Worm (Caenorhabditis elegans) whole organism, L4 larva: ENCODE data around the gene fbxb-35.

Experiments used
- aha-1 ChIP-seq: fragments of 150-350 bp; peaks from one replicate; lab custom pipeline; 2014; ENCODE audit warnings: missing biosample characterization, missing genetic modification characterization
- ceh-62 ChIP-seq: sonication (generic microtip); optimal IDR thresholded peaks from 2 replicates; lab custom pipeline; 2017; ENCODE audit warnings: missing biosample characterization, missing genetic modification characterization
- daf-12 ChIP-seq: fragments of 150-350 bp; optimal IDR thresholded peaks from 2 replicates; lab custom pipeline; 2014; ENCODE audit warnings: missing biosample characterization, missing genetic modification reagents, missing genetic modification characterization
- daf-16 ChIP-seq, 3 experiments: sonication (generic microtip); optimal IDR thresholded peaks; 2 replicates each; lab custom pipeline; 2016 to 2017; ENCODE audit warnings: missing genetic modification characterization in 3 of 3, missing genetic modification reagents in 3 of 3, mild to moderate bottlenecking in 2 of 3, missing compliant biosample characterization in 2 of 3, missing biosample characterization in 1 of 3, moderate library complexity in 1 of 3
- dmd-6 ChIP-seq: fragments of 200-800 bp; sonication (Bioruptor generic); IDR thresholded peaks from 2 replicates; pipeline ENCODE4 v1.3.6; 2022; ENCODE audit warnings: missing genetic modification reagents, missing genetic modification characterization, missing compliant biosample characterization
- dve-1 ChIP-seq: sonication (generic microtip); optimal IDR thresholded peaks from 2 replicates; lab custom pipeline; 2017; ENCODE audit warnings: antibody characterized with exemption, mild to moderate bottlenecking, missing genetic modification characterization, missing compliant biosample characterization; ENCODE audit not compliant: insufficient read depth
- lin-39 ChIP-seq: fragments of 150-350 bp; optimal IDR thresholded peaks from 2 replicates; lab custom pipeline; 2014; ENCODE audit warnings: missing biosample characterization, missing genetic modification reagents, missing genetic modification characterization
- mxl-3 ChIP-seq: fragments of 200-800 bp; sonication (Bioruptor generic); optimal IDR thresholded peaks from 2 replicates; lab custom pipeline; 2018; ENCODE audit warnings: mild to moderate bottlenecking, missing genetic modification characterization, missing compliant biosample characterization
- nhr-28 ChIP-seq: fragments of 150-350 bp; optimal IDR thresholded peaks from 2 replicates; lab custom pipeline; 2014; ENCODE audit warnings: missing biosample characterization, missing genetic modification characterization
- pqm-1 ChIP-seq: sonication (generic microtip); optimal IDR thresholded peaks from 2 replicates; lab custom pipeline; 2017; ENCODE audit warnings: missing biosample characterization, missing genetic modification characterization
- rbr-2 ChIP-seq: sonication (generic microtip); optimal IDR thresholded peaks from 2 replicates; lab custom pipeline; 2016; ENCODE audit warnings: missing genotype, missing genetic modification characterization, missing compliant biosample characterization
- unc-62 ChIP-seq, 3 experiments: fragments of 150-350 bp in 1 of 3; sonication (generic microtip); optimal IDR thresholded peaks in 2 of 3; peaks in 1 of 3; 1 replicate in 1 of 3; 2 replicates in 2 of 3; lab custom pipeline; 2014 to 2017; ENCODE audit warnings: missing biosample characterization in 3 of 3, missing genetic modification characterization in 3 of 3, missing genetic modification reagents in 3 of 3, missing genotype in 1 of 3
- vab-7 ChIP-seq: fragments of 200-800 bp; sonication (Bioruptor generic); IDR thresholded peaks from 2 replicates; pipeline ENCODE4 v1.3.6; 2022; ENCODE audit warnings: missing genetic modification reagents, missing genetic modification characterization, missing compliant biosample characterization
- ztf-11 ChIP-seq: fragments of 150-350 bp; optimal IDR thresholded peaks from 2 replicates; lab custom pipeline; 2014; ENCODE audit warnings: missing biosample characterization, missing genetic modification characterization

Gene fbxb-35

DNA sequence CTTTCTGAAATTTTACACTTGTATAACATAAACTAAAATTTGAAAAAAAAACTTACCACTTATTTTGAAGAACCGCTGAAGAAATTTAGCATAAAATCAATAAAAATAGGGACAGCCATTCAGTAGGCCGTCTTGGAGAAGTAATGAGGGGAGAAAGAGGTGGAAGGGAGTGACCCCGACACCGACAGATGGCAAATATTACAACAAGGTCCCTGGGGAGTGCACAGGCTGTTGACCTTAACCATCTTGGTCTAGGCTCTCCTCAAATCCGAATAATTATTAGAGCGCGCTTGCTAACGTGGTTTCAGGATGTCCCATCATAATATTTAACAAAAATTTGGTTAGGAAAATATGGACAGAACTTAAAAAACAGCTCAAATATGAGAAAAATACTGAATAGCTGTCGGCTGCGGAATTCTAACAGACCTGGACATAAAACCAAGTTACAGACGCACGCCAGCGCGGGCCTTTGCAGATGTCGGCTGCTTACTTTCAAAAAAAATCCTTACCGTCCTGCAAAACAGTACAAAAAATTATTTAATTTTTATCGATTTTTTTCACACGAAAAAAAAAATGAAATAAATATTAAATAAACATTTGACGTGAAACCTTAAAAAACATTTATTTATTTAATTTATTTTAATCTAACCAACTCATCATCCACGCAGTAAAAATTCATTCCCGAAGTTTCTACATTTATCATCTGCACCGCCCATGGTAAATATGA, 43.6 kb downstream of the fbxb-35 start, which contains the start of gene T16A1.2:
Gene T16A1.2, plus strand, starts transcription at position 677 of the 727 bp plus-strand sequence.
- TF ChIP-seq dve-1 (tag; lab: Kevin White, UChicago) (no peak), vab-7 (no peak)

DNA sequence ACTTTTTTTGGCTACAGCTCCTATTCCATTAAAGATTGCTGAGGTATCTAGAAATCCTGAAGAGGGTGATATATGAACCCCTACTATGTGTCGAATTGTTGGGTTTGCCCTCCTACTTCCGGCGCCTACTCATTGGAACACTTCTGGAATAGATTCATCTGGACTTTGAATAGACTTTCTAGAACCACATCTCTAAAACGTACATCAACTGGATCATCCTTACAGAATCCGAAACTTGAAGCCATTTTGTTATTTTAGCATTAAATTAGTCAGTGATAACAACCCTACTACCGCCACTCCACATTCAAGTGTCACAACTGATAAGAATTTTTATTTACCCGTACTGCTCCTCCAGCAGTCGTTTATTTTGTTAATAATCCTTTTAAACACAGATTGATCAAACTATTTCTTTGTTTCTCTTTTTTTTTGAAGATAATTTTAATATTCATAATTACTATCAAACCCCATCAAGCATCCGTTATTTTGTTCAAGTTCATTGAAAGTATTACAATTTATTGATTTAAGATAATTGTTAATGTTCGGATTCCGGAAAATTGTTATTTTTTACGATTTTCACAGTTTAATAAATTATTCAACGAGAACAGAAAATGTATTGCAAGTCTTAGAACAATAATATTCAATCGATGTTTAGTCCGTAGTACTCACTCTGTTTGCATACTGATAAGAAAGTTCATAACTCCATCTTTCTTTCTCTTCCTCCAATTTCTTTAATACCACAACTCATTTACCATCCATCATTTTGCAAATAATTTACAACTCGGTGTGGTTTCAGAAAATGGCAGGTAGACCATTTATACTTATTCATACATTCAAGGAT, 47.9 kb downstream of the fbxb-35 start, which contains the start of gene math-42:
Gene math-42, plus strand, starts transcription at position 788 of the 838 bp plus-strand sequence.
- no peak for TF ChIP-seq daf-12 (tag; lab: Kevin White, UChicago)
- TF ChIP-seq ceh-62: no peak
- no peak for TF ChIP-seq daf-16 (GFP tag; optimal IDR thresholded peaks at IDR 0.05; lab: Kevin White, UChicago)
- peak; percentile 63 for TF ChIP-seq daf-16 (tag; optimal IDR thresholded peaks at IDR 0.05; lab: Kevin White, UChicago)
- no peak for TF ChIP-seq ztf-11
- peak; percentile 52 for TF ChIP-seq pqm-1 (tag; lab: Kevin White, UChicago)
- TF ChIP-seq rbr-2 (tag; lab: Kevin White, UChicago): no peak
- no peak for TF ChIP-seq mxl-3
- TF ChIP-seq dmd-6 (GFP tag; lab: Robert Waterston, UW): peak; percentile 9; the same call in 1 of the 2 replicates
- peak; percentile 31 for TF ChIP-seq nhr-28
- TF ChIP-seq lin-39: no peak
- peak; percentile 57 for TF ChIP-seq aha-1 (tag; lab: Kevin White, UChicago)
- TF ChIP-seq unc-62 (GFP tag; optimal IDR thresholded peaks at IDR 0.05 in 1 of 2; lab: Kevin White, UChicago): peak in 1 of 2 experiments; percentile 62
- no peak for TF ChIP-seq unc-62 (tag; optimal IDR thresholded peaks at IDR 0.05; lab: Kevin White, UChicago)
